Fruit fly (Drosophila melanogaster) whole organism, embryonic: ENCODE measurements around the gene CG4297.

Source experiments
- Abd-B ChIP-seq: fragments of 200-800 bp; sonication (Bioruptor generic); optimal IDR thresholded peaks from 2 replicates; lab custom pipeline; 2018; ENCODE audit warnings: missing biosample characterization, mild to moderate bottlenecking, missing genetic modification characterization, moderate library complexity
- Adf1 ChIP-seq: fragments of 200-800 bp; sonication (Bioruptor generic); IDR thresholded peaks from 2 replicates; pipeline ENCODE4 v1.3.6; 2022; ENCODE audit warnings: missing biosample characterization, missing genetic modification characterization
- Atf3 ChIP-seq: fragments of 200-800 bp; sonication (Bioruptor generic); optimal IDR thresholded peaks from 3 replicates; lab custom pipeline; 2016; ENCODE audit warnings: missing biosample characterization, missing genetic modification characterization
- Bdp1 ChIP-seq: fragments of 200-800 bp; sonication (Bioruptor generic); optimal IDR thresholded peaks from 3 replicates; lab custom pipeline; 2016; ENCODE audit warnings: missing biosample characterization, missing genetic modification characterization
- CG10543 ChIP-seq: fragments of 200-800 bp; sonication (Bioruptor generic); optimal IDR thresholded peaks from 3 replicates; lab custom pipeline; 2017; ENCODE audit warnings: missing biosample characterization, mild to moderate bottlenecking, missing genetic modification characterization, moderate library complexity
- CG11398 ChIP-seq: fragments of 200-800 bp; sonication (Bioruptor generic); optimal IDR thresholded peaks from 2 replicates; lab custom pipeline; 2016; ENCODE audit warnings: missing biosample characterization, missing genetic modification characterization
- CG11504 ChIP-seq: fragments of 200-800 bp; sonication (Bioruptor generic); optimal IDR thresholded peaks from 3 replicates; lab custom pipeline; 2019; ENCODE audit warnings: missing biosample characterization, mild to moderate bottlenecking, missing genetic modification characterization, moderate library complexity
- CG11560 ChIP-seq: fragments of 200-800 bp; sonication (Bioruptor generic); IDR thresholded peaks from 3 replicates; pipeline ENCODE4 v1.3.6; 2022; ENCODE audit warnings: missing biosample characterization, missing genetic modification characterization
- CG12236 ChIP-seq: fragments of 200-800 bp; sonication (Bioruptor generic); optimal IDR thresholded peaks from 2 replicates; lab custom pipeline; 2016; ENCODE audit warnings: missing biosample characterization, missing genetic modification characterization
- CG12299 ChIP-seq: fragments of 200-800 bp; sonication (Bioruptor generic); optimal IDR thresholded peaks from 2 replicates; lab custom pipeline; 2018; ENCODE audit warnings: missing biosample characterization, mild to moderate bottlenecking, missing genetic modification characterization
- CG1233 ChIP-seq: fragments of 200-800 bp; sonication (Bioruptor generic); optimal IDR thresholded peaks from 4 replicates; lab custom pipeline; 2018; ENCODE audit warnings: missing biosample characterization, mild to moderate bottlenecking, missing genetic modification characterization
- CG14860 ChIP-seq: fragments of 200-800 bp; sonication (Bioruptor generic); IDR thresholded peaks from 3 replicates; pipeline ENCODE4 v1.3.6; 2022; ENCODE audit warnings: missing biosample characterization, missing genetic modification characterization; ENCODE audit not compliant: partially characterized antibody
- CG1602 ChIP-seq: fragments of 200-800 bp; sonication (Bioruptor generic); optimal IDR thresholded peaks from 3 replicates; lab custom pipeline; 2016; ENCODE audit warnings: missing biosample characterization, missing genetic modification characterization
- CG17328 ChIP-seq: fragments of 200-800 bp; sonication (Bioruptor generic); IDR thresholded peaks from 2 replicates; pipeline ENCODE4 v1.3.6; 2022; ENCODE audit warnings: missing biosample characterization, missing genetic modification characterization
- CG17612 ChIP-seq: fragments of 200-800 bp; sonication (Bioruptor generic); IDR thresholded peaks from 2 replicates; pipeline ENCODE4 v1.3.6; 2022; ENCODE audit warnings: missing biosample characterization, missing genetic modification characterization
- CG2199 ChIP-seq: fragments of 200-800 bp; sonication (Bioruptor generic); IDR thresholded peaks from 3 replicates; pipeline ENCODE4 v1.3.6; 2022; ENCODE audit warnings: missing biosample characterization, missing genetic modification characterization
- CG30020 ChIP-seq: fragments of 200-800 bp; optimal IDR thresholded peaks from 2 replicates; lab custom pipeline; 2019; ENCODE audit warnings: missing biosample characterization, mild to moderate bottlenecking, missing genetic modification characterization, moderate library complexity
- CG31224 ChIP-seq: fragments of 200-800 bp; sonication (Bioruptor generic); IDR thresholded peaks from 2 replicates; pipeline ENCODE4 v1.3.6; 2022; ENCODE audit warnings: missing biosample characterization, missing genetic modification characterization
- CG4360 ChIP-seq: fragments of 200-800 bp; sonication (Bioruptor generic); IDR thresholded peaks from 2 replicates; pipeline ENCODE4 v1.3.6; 2022; ENCODE audit warnings: missing biosample characterization, missing genetic modification characterization
- CG43689 ChIP-seq: fragments of 200-800 bp; sonication (Bioruptor generic); IDR thresholded peaks from 2 replicates; pipeline ENCODE4 v1.3.6; 2022; ENCODE audit warnings: missing biosample characterization, missing genetic modification characterization
- CG4617 ChIP-seq: fragments of 200-800 bp; sonication (Bioruptor generic); optimal IDR thresholded peaks from 3 replicates; lab custom pipeline; 2016; ENCODE audit warnings: missing biosample characterization, missing genetic modification characterization, borderline replicate concordance
- CG6683 ChIP-seq: fragments of 200-800 bp; sonication (Bioruptor generic); optimal IDR thresholded peaks from 2 replicates; lab custom pipeline; 2017; ENCODE audit warnings: missing biosample characterization, mild to moderate bottlenecking, missing genetic modification characterization, missing genetic modification reagents
- CG7928 ChIP-seq: fragments of 200-800 bp; sonication (Bioruptor generic); optimal IDR thresholded peaks from 2 replicates; lab custom pipeline; 2017; ENCODE audit warnings: missing biosample characterization, mild to moderate bottlenecking, missing genetic modification characterization
- CG9215 ChIP-seq: fragments of 200-800 bp; sonication (Bioruptor generic); IDR thresholded peaks from 2 replicates; pipeline ENCODE4 v1.3.6; 2022; ENCODE audit warnings: missing biosample characterization, missing genetic modification characterization
- Dek ChIP-seq: fragments of 200-800 bp; sonication (Bioruptor generic); optimal IDR thresholded peaks from 3 replicates; lab custom pipeline; 2019; ENCODE audit warnings: missing biosample characterization, mild to moderate bottlenecking, missing genetic modification characterization, moderate library complexity
- E2f2 ChIP-seq: fragments of 200-800 bp; sonication (Bioruptor generic); IDR thresholded peaks from 2 replicates; pipeline ENCODE4 v1.3.6; 2022; ENCODE audit warnings: missing biosample characterization, missing genetic modification characterization
- Eip74EF ChIP-seq, 2 experiments: fragments of 200-800 bp in 1 of 2; fragments of >200 bp in 1 of 2; sonication (Bioruptor generic) in 1 of 2; optimal IDR thresholded peaks; 2 replicates each; lab custom pipeline; 2017 to 2019; ENCODE audit warnings: missing biosample characterization in 2 of 2, missing genetic modification characterization in 2 of 2, mild to moderate bottlenecking in 1 of 2, moderate library complexity in 1 of 2
- Hand ChIP-seq: fragments of 200-800 bp; sonication (Bioruptor generic); optimal IDR thresholded peaks from 2 replicates; lab custom pipeline; 2017; ENCODE audit warnings: mild to moderate bottlenecking, missing biosample characterization, missing genetic modification reagents, missing genetic modification characterization
- Hr39 ChIP-seq: fragments of >200 bp; optimal IDR thresholded peaks from 2 replicates; lab custom pipeline; 2017
- NK7.1 ChIP-seq: fragments of 200-800 bp; sonication (Bioruptor generic); optimal IDR thresholded peaks from 3 replicates; lab custom pipeline; 2016; ENCODE audit warnings: missing biosample characterization, missing genetic modification characterization
- Nf-YC ChIP-seq: fragments of 200-800 bp; optimal IDR thresholded peaks from 3 replicates; lab custom pipeline; 2019; ENCODE audit warnings: missing biosample characterization, mild to moderate bottlenecking, missing genetic modification characterization, moderate library complexity
- Sox102F ChIP-seq: fragments of 200-800 bp; sonication (Bioruptor generic); optimal IDR thresholded peaks from 2 replicates; lab custom pipeline; 2018; ENCODE audit warnings: missing biosample characterization, mild to moderate bottlenecking, missing genetic modification characterization, moderate library complexity
- Xbp1 ChIP-seq: fragments of 200-800 bp; sonication (Bioruptor generic); optimal IDR thresholded peaks from 3 replicates; lab custom pipeline; 2016; ENCODE audit warnings: missing biosample characterization, mild to moderate bottlenecking, missing genetic modification characterization
- ab ChIP-seq: fragments of 200-800 bp; sonication (Bioruptor generic); optimal IDR thresholded peaks from 2 replicates; lab custom pipeline; 2016; ENCODE audit warnings: missing biosample characterization, missing genetic modification characterization
- bbx ChIP-seq: fragments of 200-800 bp; sonication (Bioruptor generic); IDR thresholded peaks from 2 replicates; pipeline ENCODE4 v1.3.6; 2022; ENCODE audit warnings: missing biosample characterization, missing genetic modification characterization; ENCODE audit not compliant: partially characterized antibody
- crol ChIP-seq: fragments of 200-800 bp; sonication (Bioruptor generic); IDR thresholded peaks from 2 replicates; pipeline ENCODE4 v1.3.6; 2022; ENCODE audit warnings: missing biosample characterization, missing genetic modification characterization
- da ChIP-seq: fragments of 200-800 bp; sonication (Bioruptor generic); optimal IDR thresholded peaks from 2 replicates; lab custom pipeline; 2016; ENCODE audit warnings: missing biosample characterization, missing genetic modification characterization
- dati ChIP-seq: fragments of 200-800 bp; sonication (Bioruptor generic); IDR thresholded peaks from 2 replicates; pipeline ENCODE4 v1.3.6; 2022; ENCODE audit warnings: missing biosample characterization, missing genetic modification characterization
- gro ChIP-seq: fragments of 200-800 bp; sonication (Bioruptor generic); optimal IDR thresholded peaks from 2 replicates; lab custom pipeline; 2016; ENCODE audit warnings: missing biosample characterization, missing genetic modification characterization
- her ChIP-seq: fragments of 200-800 bp; sonication (Bioruptor generic); optimal IDR thresholded peaks from 2 replicates; lab custom pipeline; 2016; ENCODE audit warnings: missing biosample characterization, missing genetic modification characterization
- inv ChIP-seq: fragments of 200-800 bp; sonication (Bioruptor generic); IDR thresholded peaks from 2 replicates; pipeline ENCODE4 v1.3.6; 2022; ENCODE audit warnings: missing biosample characterization, missing genetic modification characterization; ENCODE audit not compliant: partially characterized antibody
- jumu ChIP-seq: fragments of 200-800 bp; sonication (Bioruptor generic); optimal IDR thresholded peaks from 3 replicates; lab custom pipeline; 2016; ENCODE audit warnings: missing biosample characterization, missing genetic modification characterization
- klu ChIP-seq: fragments of 200-800 bp; sonication (Bioruptor generic); IDR thresholded peaks from 2 replicates; pipeline ENCODE4 v1.3.6; 2022; ENCODE audit warnings: missing biosample characterization, missing genetic modification characterization
- p53 ChIP-seq: fragments of 200-800 bp; sonication (Bioruptor generic); optimal IDR thresholded peaks from 2 replicates; lab custom pipeline; 2016; ENCODE audit warnings: missing biosample characterization, missing genetic modification characterization
- phol ChIP-seq: fragments of 200-800 bp; sonication (Bioruptor generic); optimal IDR thresholded peaks from 3 replicates; lab custom pipeline; 2018; ENCODE audit warnings: missing biosample characterization, mild to moderate bottlenecking, missing genetic modification characterization, moderate library complexity
- sens-2 ChIP-seq: fragments of 200-800 bp; sonication (Bioruptor generic); IDR thresholded peaks from 2 replicates; pipeline ENCODE4 v1.3.6; 2022; ENCODE audit warnings: missing biosample characterization, missing genetic modification characterization
- sr ChIP-seq: fragments of 200-800 bp; sonication (Bioruptor generic); IDR thresholded peaks from 3 replicates; pipeline ENCODE4 v1.3.6; 2022; ENCODE audit warnings: missing biosample characterization, missing genetic modification characterization
- stc ChIP-seq: fragments of 200-800 bp; sonication (Bioruptor generic); IDR thresholded peaks from 2 replicates; pipeline ENCODE4 v1.3.6; 2022; ENCODE audit warnings: missing biosample characterization, missing genetic modification characterization
- trem ChIP-seq: fragments of 200-800 bp; optimal IDR thresholded peaks from 3 replicates; lab custom pipeline; 2019; ENCODE audit warnings: missing biosample characterization, mild to moderate bottlenecking, missing genetic modification characterization, moderate library complexity
- vnd ChIP-seq: fragments of 200-800 bp; sonication (Bioruptor generic); IDR thresholded peaks from 3 replicates; pipeline ENCODE4 v1.3.6; 2022; ENCODE audit warnings: missing biosample characterization, missing genetic modification characterization; ENCODE audit not compliant: partially characterized antibody
- wor ChIP-seq: fragments of 200-800 bp; sonication (Bioruptor generic); IDR thresholded peaks from 2 replicates; pipeline ENCODE4 v1.3.6; 2022; ENCODE audit warnings: missing biosample characterization, missing genetic modification characterization

The CG4297 gene

dm6 chr2L:485825-486240 is 13.8 kb upstream of the CG4297 start (continued):
- peak; percentile 76 for TF ChIP-seq Hand
- TF ChIP-seq CG14860 (GFP tag; lab: Robert Waterston, UW) = no peak
- peak; percentile 96 for TF ChIP-seq CG11398 (GFP tag; lab: Kevin White, UChicago)
- no peak for TF ChIP-seq inv (GFP tag; lab: Robert Waterston, UW)
- TF ChIP-seq da (GFP tag; lab: Kevin White, UChicago) = peak; percentile 82
- TF ChIP-seq bbx (GFP tag; lab: Robert Waterston, UW) = no peak
- TF ChIP-seq CG1602 (GFP tag; lab: Kevin White, UChicago) = peak; percentile 67
- TF ChIP-seq trem (tag; lab: Kevin White, UChicago) = peak; percentile 35
- TF ChIP-seq CG30020 (tag; lab: Kevin White, UChicago) = peak; percentile 6
- TF ChIP-seq CG11504 (tag; lab: Kevin White, UChicago) = peak; percentile 76
- peak; percentile 90 for TF ChIP-seq sr (GFP tag; lab: Robert Waterston, UW)
- no peak for TF ChIP-seq CG2199 (GFP tag; lab: Robert Waterston, UW)
- TF ChIP-seq CG17328 (GFP tag; lab: Robert Waterston, UW) = peak; percentile 84
- peak; percentile 87 for TF ChIP-seq CG6683
- TF ChIP-seq klu = 0 out of 2 replicates have a peak, but pooled peaks have one; percentile 47
- TF ChIP-seq dati = peak; percentile 49; the same call in 1 of the 2 replicates
- TF ChIP-seq Adf1 = peak; percentile 59; the same call in 1 of the 2 replicates
- no peak for TF ChIP-seq Hr39
- TF ChIP-seq stc (GFP tag; lab: Robert Waterston, UW) = peak; percentile 85
- TF ChIP-seq sens-2 (GFP tag; lab: Robert Waterston, UW) = peak; percentile 55
- TF ChIP-seq Xbp1 (GFP tag; lab: Kevin White, UChicago) = peak; percentile 70
- no peak for TF ChIP-seq vnd
- peak; percentile 80 for TF ChIP-seq CG43689
- peak; percentile 83 for TF ChIP-seq Bdp1 (GFP tag; lab: Kevin White, UChicago)
- peak; percentile 60 for TF ChIP-seq CG7928
- peak; percentile 40; the same call in 1 of the 2 replicates for TF ChIP-seq wor (GFP tag; lab: Robert Waterston, UW)
- TF ChIP-seq Atf3 (GFP tag; lab: Kevin White, UChicago) = peak; percentile 86
- peak; percentile 74 for TF ChIP-seq Nf-YC (tag; lab: Kevin White, UChicago)
- no peak for TF ChIP-seq phol (tag; lab: Kevin White, UChicago)
- peak; percentile 90 for TF ChIP-seq her
- TF ChIP-seq CG12299 = peak; percentile 91
- TF ChIP-seq NK7.1 (GFP tag; lab: Kevin White, UChicago) = peak; percentile 91
- peak; percentile 76 for TF ChIP-seq Dek
- TF ChIP-seq CG17612 (GFP tag; lab: Robert Waterston, UW) = peak; percentile 62; the same call in 1 of the 2 replicates
- peak; percentile 76 for TF ChIP-seq jumu (GFP tag; lab: Kevin White, UChicago)
- peak; percentile 45; the same call in 1 of the 2 replicates for TF ChIP-seq CG9215 (GFP tag; lab: Robert Waterston, UW)
- 0 out of 2 replicates have a peak, but pooled peaks have one; percentile 28 for TF ChIP-seq CG31224 (GFP tag; lab: Robert Waterston, UW)
- peak; percentile 78; the same call in 1 of the 2 replicates for TF ChIP-seq crol (GFP tag; lab: Robert Waterston, UW)
- TF ChIP-seq ab = no peak
- 0 out of 3 replicates have a peak, but pooled peaks have one; percentile 22 for TF ChIP-seq CG11560 (tag; lab: Robert Waterston, UW)
- TF ChIP-seq CG1233 (GFP tag; lab: Kevin White, UChicago) = peak; percentile 95
- TF ChIP-seq p53 (GFP tag; lab: Kevin White, UChicago) = peak; percentile 79
- peak; percentile 70 for TF ChIP-seq E2f2 (GFP tag; lab: Robert Waterston, UW)
- TF ChIP-seq CG4360 (GFP tag; lab: Robert Waterston, UW) = peak; percentile 75
- TF ChIP-seq CG10543 (GFP tag; lab: Kevin White, UChicago) = peak; percentile 99
- peak; percentile 81 for TF ChIP-seq Sox102F
- peak in 1 of 2 experiments; percentile 63 for TF ChIP-seq Eip74EF (GFP tag; optimal IDR thresholded peaks at IDR 0.05; lab: Kevin White, UChicago)
- TF ChIP-seq CG4617 = peak; percentile 66
- peak; percentile 93 for TF ChIP-seq CG12236 (GFP tag; lab: Kevin White, UChicago)
- no peak for TF ChIP-seq Abd-B (GFP tag; lab: Kevin White, UChicago)
- TF ChIP-seq gro (GFP tag; lab: Kevin White, UChicago) = peak; percentile 69
